Worm (Caenorhabditis elegans): ENCODE measurements around the gene C33A12.3.

DNA sequence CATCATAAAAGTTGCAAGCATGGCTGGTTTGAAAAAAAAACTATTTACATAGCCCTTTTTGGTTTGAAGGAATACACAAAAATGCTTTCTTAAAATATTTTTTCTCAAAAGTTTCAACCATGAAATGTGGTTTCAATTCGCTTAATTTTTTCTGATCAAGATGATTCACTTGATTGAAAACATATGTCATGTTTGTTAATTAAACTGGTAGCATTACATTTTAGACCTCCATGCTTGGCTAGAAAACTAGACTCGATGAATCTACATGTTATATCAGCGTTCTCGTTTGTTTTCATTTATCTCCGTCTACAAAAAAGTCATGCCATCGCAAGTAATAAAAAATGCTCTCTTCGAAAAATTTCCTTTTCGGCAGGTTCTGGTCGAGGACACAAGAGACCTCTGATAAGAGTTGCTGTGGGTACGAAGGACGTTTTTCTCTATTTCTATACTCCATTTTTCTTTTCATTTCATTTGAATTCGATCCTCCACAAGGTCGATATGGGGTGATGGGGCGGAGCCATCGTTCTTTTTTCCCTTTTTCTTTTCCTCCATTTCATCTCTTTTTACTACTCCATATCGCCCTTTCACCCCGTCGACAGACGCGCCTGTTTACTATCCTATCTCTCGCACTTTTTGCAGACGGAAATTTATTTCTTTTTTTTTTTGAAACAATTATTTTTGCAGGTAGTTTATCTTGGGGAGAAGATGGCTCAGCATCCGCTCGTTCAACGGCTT lies 13.0 kb upstream of the C33A12.3 start, which contains the start of gene elo-1:
- no peak for TF ChIP-seq fax-1 (tag; optimal IDR thresholded peaks at IDR 0.05)
- TF ChIP-seq ceh-30 (tag; optimal IDR thresholded peaks at IDR 0.05) = no peak
- no peak for TF ChIP-seq lin-11 (tag; optimal IDR thresholded peaks at IDR 0.05)
- no peak for TF ChIP-seq pqm-1 (tag; optimal IDR thresholded peaks at IDR 0.05)
- TF ChIP-seq ceh-34 (tag; optimal IDR thresholded peaks at IDR 0.05) = no peak
- TF ChIP-seq ama-1 (optimal IDR thresholded peaks at IDR 0.05) = no peak
- TF ChIP-seq ceh-19 (GFP tag; optimal IDR thresholded peaks at IDR 0.05) = no peak
- TF ChIP-seq ceh-24 (tag; optimal IDR thresholded peaks at IDR 0.05) = no peak
- no peak for TF ChIP-seq pha-4 (tag; optimal IDR thresholded peaks at IDR 0.05)
- no peak for TF ChIP-seq ceh-48 (tag; optimal IDR thresholded peaks at IDR 0.05)
- TF ChIP-seq ceh-6 (GFP tag; optimal IDR thresholded peaks at IDR 0.05) = no peak
- TF ChIP-seq unc-55 (GFP tag; optimal IDR thresholded peaks at IDR 0.05) = no peak
- no peak for TF ChIP-seq elt-2 (tag; optimal IDR thresholded peaks at IDR 0.05)

Measured in whole organism, late embryonic.